Fruit fly (Drosophila melanogaster) whole organism, wandering third instar larva: Measurements from ENCODE around the gene PolQ.

Experiments used
- Abd-B ChIP-seq: fragments of >200 bp; optimal IDR thresholded peaks from 2 replicates; lab custom pipeline; 2017; ENCODE audit warnings: missing biosample characterization, missing genetic modification characterization
- CG32264 ChIP-seq: fragments of 200-800 bp; sonication (Bioruptor generic); optimal IDR thresholded peaks from 2 replicates; lab custom pipeline; 2016; ENCODE audit warnings: missing biosample characterization, missing genetic modification characterization
- CG9705 ChIP-seq: fragments of 200-800 bp; sonication (Bioruptor generic); optimal IDR thresholded peaks from 2 replicates; lab custom pipeline; 2018; ENCODE audit warnings: missing biosample characterization, mild to moderate bottlenecking, missing genetic modification characterization
- CrebA ChIP-seq: fragments of 200-800 bp; sonication (Bioruptor generic); optimal IDR thresholded peaks from 2 replicates; lab custom pipeline; 2016; ENCODE audit warnings: missing biosample characterization, mild to moderate bottlenecking, missing genetic modification characterization, borderline replicate concordance
- Dfd ChIP-seq: fragments of >200 bp; optimal IDR thresholded peaks from 2 replicates; lab custom pipeline; 2017; ENCODE audit warnings: missing biosample characterization, missing genetic modification characterization
- Dif ChIP-seq: fragments of 200-275, 200-300 bp; sonication (Bioruptor generic); optimal IDR thresholded peaks from 2 replicates; lab custom pipeline; 2018; ENCODE audit warnings: missing biosample characterization, missing genetic modification characterization; ENCODE audit not compliant: partially characterized antibody
- GATAd ChIP-seq: sonication (Bioruptor generic); optimal IDR thresholded peaks from 2 replicates; lab custom pipeline; 2016; ENCODE audit warnings: missing biosample characterization, missing genetic modification characterization
- HLH106 ChIP-seq: fragments of 200-800 bp; optimal IDR thresholded peaks from 3 replicates; lab custom pipeline; 2019; ENCODE audit warnings: missing biosample characterization, mild to moderate bottlenecking, missing genetic modification characterization, moderate library complexity
- Hr78 ChIP-seq: fragments of >200 bp; optimal IDR thresholded peaks from 2 replicates; lab custom pipeline; 2017; ENCODE audit warnings: missing biosample characterization, missing genetic modification characterization
- Hr83 ChIP-seq: fragments of 200-300 bp; sonication (Bioruptor generic); optimal IDR thresholded peaks from 2 replicates; lab custom pipeline; 2016; ENCODE audit warnings: missing biosample characterization, mild to moderate bottlenecking, missing genetic modification characterization, moderate library complexity; ENCODE audit not compliant: poor library complexity, severe bottlenecking
- Jra ChIP-seq: sonication (Bioruptor generic); optimal IDR thresholded peaks from 2 replicates; lab custom pipeline; 2016; ENCODE audit warnings: missing biosample characterization, missing genetic modification characterization
- Mio ChIP-seq: sonication (Bioruptor generic); optimal IDR thresholded peaks from 2 replicates; lab custom pipeline; 2016; ENCODE audit warnings: missing biosample characterization, missing genetic modification characterization
- N ChIP-seq: fragments of >200 bp; optimal IDR thresholded peaks from 2 replicates; lab custom pipeline; 2018; ENCODE audit warnings: missing biosample characterization, missing external identifiers, missing genetic modification characterization
- Sp1 ChIP-seq: fragments of 200-800 bp; sonication (Bioruptor generic); optimal IDR thresholded peaks from 3 replicates; lab custom pipeline; 2019; ENCODE audit warnings: missing biosample characterization, mild to moderate bottlenecking, missing genetic modification characterization, moderate library complexity
- Vsx2 ChIP-seq: fragments of 200-300, 225-300 bp; sonication (Bioruptor generic); optimal IDR thresholded peaks from 2 replicates; lab custom pipeline; 2018; ENCODE audit warnings: missing biosample characterization, missing genetic modification characterization; ENCODE audit not compliant: partially characterized antibody
- brk ChIP-seq: fragments of 200-800 bp; sonication (Bioruptor generic); optimal IDR thresholded peaks from 2 replicates; lab custom pipeline; 2016; ENCODE audit warnings: missing biosample characterization, mild to moderate bottlenecking, missing genetic modification characterization
- dmrt93B ChIP-seq: fragments of 200-800 bp; sonication (Bioruptor generic); optimal IDR thresholded peaks from 2 replicates; lab custom pipeline; 2018; ENCODE audit warnings: missing biosample characterization, mild to moderate bottlenecking, missing genetic modification characterization
- ey ChIP-seq: fragments of 200-800 bp; sonication (Bioruptor generic); optimal IDR thresholded peaks from 2 replicates; lab custom pipeline; 2016; ENCODE audit warnings: missing biosample characterization, missing genetic modification characterization
- foxo ChIP-seq, 2 experiments: fragments of 200-800 bp; sonication (Bioruptor generic); optimal IDR thresholded peaks; 2 replicates in 1 of 2; 3 replicates in 1 of 2; lab custom pipeline; 2016 to 2017; ENCODE audit warnings: missing biosample characterization in 2 of 2, missing genetic modification characterization in 2 of 2
- fru ChIP-seq: fragments of 200-800 bp; sonication (Bioruptor generic); optimal IDR thresholded peaks from 3 replicates; lab custom pipeline; 2016; ENCODE audit warnings: missing biosample characterization, mild to moderate bottlenecking, missing genetic modification characterization
- h ChIP-seq: fragments of 200-800 bp; sonication (Bioruptor generic); optimal IDR thresholded peaks from 3 replicates; lab custom pipeline; 2016; ENCODE audit warnings: missing biosample characterization, mild to moderate bottlenecking, missing genetic modification characterization
- jim ChIP-seq: fragments of 175-275, 200-325 bp; sonication (Bioruptor generic); optimal IDR thresholded peaks from 2 replicates; lab custom pipeline; 2016; ENCODE audit warnings: missing biosample characterization, mild to moderate bottlenecking, missing genetic modification characterization
- lola ChIP-seq: fragments of >200 bp; optimal IDR thresholded peaks from 2 replicates; lab custom pipeline; 2017; ENCODE audit warnings: missing biosample characterization, missing genetic modification characterization
- pan ChIP-seq: fragments of >200 bp; optimal IDR thresholded peaks from 2 replicates; lab custom pipeline; 2017
- psq ChIP-seq: fragments of 200-800 bp; sonication (Bioruptor generic); optimal IDR thresholded peaks from 3 replicates; lab custom pipeline; 2017; ENCODE audit warnings: missing biosample characterization, mild to moderate bottlenecking, missing genetic modification characterization, moderate library complexity
- rgr ChIP-seq: fragments of 200-800 bp; sonication (Bioruptor generic); optimal IDR thresholded peaks from 3 replicates; lab custom pipeline; 2016; ENCODE audit warnings: missing biosample characterization, mild to moderate bottlenecking, missing genetic modification characterization
- sage ChIP-seq: fragments of 200-800 bp; sonication (Bioruptor generic); optimal IDR thresholded peaks from 2 replicates; lab custom pipeline; 2016; ENCODE audit warnings: missing biosample characterization, mild to moderate bottlenecking, missing genetic modification characterization
- sv ChIP-seq: fragments of 200-800 bp; sonication (Bioruptor generic); optimal IDR thresholded peaks from 3 replicates; lab custom pipeline; 2016; ENCODE audit warnings: missing biosample characterization, missing genetic modification characterization
- usp ChIP-seq: fragments of >200 bp; optimal IDR thresholded peaks from 2 replicates; lab custom pipeline; 2017; ENCODE audit warnings: missing biosample characterization, missing genetic modification characterization

Gene PolQ

dm6 chr3R:12715253-12715652 lies 3.2 kb upstream of the PolQ start:
- no peak for TF ChIP-seq ey (GFP tag; lab: Kevin White, UChicago)
- TF ChIP-seq CG9705 (GFP tag; lab: Kevin White, UChicago), result no peak
- TF ChIP-seq CrebA, result no peak

- TF ChIP-seq psq (GFP tag; lab: Kevin White, UChicago), result no peak
- TF ChIP-seq pan, result no peak
- TF ChIP-seq brk, result no peak
- no peak for TF ChIP-seq Dif (GFP tag; lab: Kevin White, UChicago)
- no peak for TF ChIP-seq CrebA
- TF ChIP-seq ey (GFP tag; lab: Kevin White, UChicago), result no peak
- TF ChIP-seq usp (GFP tag; lab: Kevin White, UChicago), result no peak
- no peak for TF ChIP-seq Mio
Measured at dm6 chr3R:12704861-12705260, 7.2 kb downstream of the PolQ start, which contains the start of gene CG12279. CG12279 (plus strand) TSS chr3R:12705094.

DNA sequence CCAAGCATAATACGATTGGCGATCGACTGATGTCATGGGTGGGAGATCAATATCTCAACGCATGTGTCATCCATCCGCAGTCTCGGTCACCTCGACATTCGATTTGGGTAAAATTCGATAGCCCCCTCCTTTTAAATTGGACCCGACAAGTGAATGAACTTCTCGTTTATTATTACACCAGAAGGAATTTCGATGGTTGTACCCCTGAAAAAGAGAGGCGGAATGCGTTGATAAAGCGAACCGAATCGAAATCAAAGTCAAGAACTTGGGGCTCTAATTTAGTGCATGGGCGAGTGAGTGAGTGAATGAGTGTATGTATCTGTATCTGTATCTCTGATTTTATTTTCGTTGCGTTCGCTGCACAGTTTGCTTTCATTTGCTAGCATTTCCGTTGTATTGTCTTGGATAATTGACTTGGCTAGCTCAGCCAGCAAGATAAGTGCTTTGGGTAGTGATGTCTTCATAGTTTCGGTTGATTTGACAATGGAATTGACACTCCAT lies 10.1 kb downstream of the PolQ start:
- TF ChIP-seq CG9705 (GFP tag; lab: Kevin White, UChicago), result no peak
- no peak for TF ChIP-seq HLH106 (tag; lab: Kevin White, UChicago)
- no peak for TF ChIP-seq Abd-B (GFP tag; lab: Kevin White, UChicago)
- no peak for TF ChIP-seq rgr

DNA sequence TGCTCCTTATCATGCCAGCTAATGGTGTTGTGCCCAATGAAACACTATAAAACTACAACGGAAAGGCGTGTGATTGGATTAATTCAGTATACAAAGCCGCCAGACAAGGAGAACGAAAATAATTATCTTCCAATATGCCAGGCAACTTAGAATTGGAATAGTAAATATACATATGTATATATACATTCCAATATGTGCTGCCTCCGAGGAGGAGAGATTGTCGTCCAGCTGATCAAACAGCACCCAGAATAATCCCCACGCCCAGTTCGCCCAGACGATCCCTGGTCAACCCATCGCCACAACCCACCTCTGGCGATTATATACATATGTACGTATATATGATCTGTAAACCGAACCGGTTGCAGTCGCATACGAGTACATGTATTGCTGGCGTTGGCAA lies 10.8 kb downstream of the PolQ start:
- TF ChIP-seq jim (GFP tag; lab: Kevin White, UChicago) (no peak), usp (GFP tag; lab: Kevin White, UChicago) (no peak), Abd-B (GFP tag; lab: Kevin White, UChicago) (no peak), Dif (GFP tag; lab: Kevin White, UChicago) (no peak), GATAd (no peak), Hr78 (GFP tag; lab: Kevin White, UChicago) (no peak), Mio (no peak), CG9705 (GFP tag; lab: Kevin White, UChicago) (no peak), psq (GFP tag; lab: Kevin White, UChicago) (no peak), CrebA (no peak), Dfd (GFP tag; lab: Kevin White, UChicago) (no peak), sage (GFP tag; lab: Kevin White, UChicago) (no peak), lola (no peak), Hr83 (GFP tag; lab: Kevin White, UChicago) (no peak), brk (no peak), sv (GFP tag; lab: Kevin White, UChicago) (no peak), Vsx2 (GFP tag; lab: Kevin White, UChicago) (no peak)

DNA sequence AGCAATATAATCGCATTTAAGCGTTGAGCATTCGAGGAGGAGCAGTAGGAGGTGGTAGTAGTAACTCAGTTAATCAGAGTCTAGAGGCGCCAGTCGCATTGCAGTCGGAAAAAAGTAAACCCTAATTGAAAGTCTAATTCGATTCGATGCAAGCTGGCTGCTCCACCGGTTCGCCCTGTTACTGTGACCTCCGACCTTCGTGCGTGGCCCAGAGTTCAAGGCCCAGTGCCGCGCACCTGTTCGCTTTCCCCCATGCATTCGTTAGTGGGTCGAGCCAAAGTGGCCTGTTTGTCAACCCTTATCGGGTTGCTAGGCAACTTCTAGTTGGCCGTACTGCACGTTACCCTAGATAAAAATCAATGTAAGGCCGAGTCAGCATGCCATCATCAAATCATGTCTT lies 11.6 kb downstream of the PolQ start:
- TF ChIP-seq sage (GFP tag; lab: Kevin White, UChicago) (no peak), Dfd (GFP tag; lab: Kevin White, UChicago) (no peak), foxo (GFP tag; optimal IDR thresholded peaks at IDR 0.05; lab: Kevin White, UChicago) (no peak), N (GFP tag; lab: Kevin White, UChicago) (no peak), Sp1 (GFP tag; lab: Kevin White, UChicago) (no peak), h (GFP tag; lab: Kevin White, UChicago) (no peak), fru (GFP tag; lab: Kevin White, UChicago) (no peak), usp (GFP tag; lab: Kevin White, UChicago) (no peak), Mio (no peak), CG32264 (GFP tag; lab: Kevin White, UChicago) (no peak), GATAd (no peak), Hr78 (GFP tag; lab: Kevin White, UChicago) (no peak), dmrt93B (GFP tag; lab: Kevin White, UChicago) (no peak), Dif (GFP tag; lab: Kevin White, UChicago) (no peak), Hr83 (GFP tag; lab: Kevin White, UChicago) (no peak), lola (no peak), CrebA (no peak), Jra (GFP tag; lab: Kevin White, UChicago) (no peak), brk (no peak)
